Worm (Caenorhabditis elegans) whole organism, late embryonic: ENCODE results near the gene abhd-14.

Experiments used
- C38D4.7 ChIP-seq: fragments of 200-800 bp; sonication (Bioruptor generic); optimal IDR thresholded peaks from 2 replicates; lab custom pipeline; 2018; ENCODE audit warnings: mild to moderate bottlenecking, missing genetic modification characterization, moderate library complexity, missing compliant biosample characterization
- F13H6.1 ChIP-seq: sonication (generic microtip); optimal IDR thresholded peaks from 2 replicates; lab custom pipeline; 2016; ENCODE audit warnings: missing genetic modification characterization, missing compliant biosample characterization
- K02D7.2 ChIP-seq: sonication (generic microtip); optimal IDR thresholded peaks from 2 replicates; lab custom pipeline; 2017; ENCODE audit warnings: mild to moderate bottlenecking, missing genetic modification characterization, missing compliant biosample characterization
- K09A11.1 ChIP-seq: sonication (generic microtip); optimal IDR thresholded peaks from 2 replicates; lab custom pipeline; 2017; ENCODE audit warnings: antibody characterized with exemption, mild to moderate bottlenecking, missing genetic modification characterization, missing compliant biosample characterization; ENCODE audit not compliant: insufficient read depth
- ama-1 ChIP-seq: fragments of 150-350 bp; optimal IDR thresholded peaks from 2 replicates; lab custom pipeline; 2014
- ceh-14 ChIP-seq: sonication (generic microtip); optimal IDR thresholded peaks from 2 replicates; lab custom pipeline; 2016; ENCODE audit warnings: missing genotype, missing genetic modification characterization, missing compliant biosample characterization
- hlh-13 ChIP-seq: fragments of 200-800 bp; sonication (Bioruptor generic); optimal IDR thresholded peaks from 2 replicates; lab custom pipeline; 2018; ENCODE audit warnings: mild to moderate bottlenecking, missing genetic modification characterization, missing compliant biosample characterization
- lin-11 ChIP-seq: fragments of 200-800 bp; sonication (Bioruptor generic); optimal IDR thresholded peaks from 2 replicates; lab custom pipeline; 2018; ENCODE audit warnings: mild to moderate bottlenecking, missing genetic modification characterization, missing compliant biosample characterization
- madf-2 ChIP-seq: sonication (generic microtip); optimal IDR thresholded peaks from 2 replicates; lab custom pipeline; 2017; ENCODE audit warnings: missing genetic modification characterization, missing compliant biosample characterization
- nfya-1 ChIP-seq: sonication (generic microtip); optimal IDR thresholded peaks from 2 replicates; lab custom pipeline; 2017; ENCODE audit warnings: missing genetic modification characterization, mild to moderate bottlenecking, missing compliant biosample characterization, antibody characterized with exemption, moderate library complexity
- nhr-11 ChIP-seq: fragments of 150-350 bp; optimal IDR thresholded peaks from 2 replicates; lab custom pipeline; 2014; ENCODE audit warnings: missing biosample characterization, missing genetic modification characterization
- pag-3 ChIP-seq: sonication (generic microtip); optimal IDR thresholded peaks from 2 replicates; lab custom pipeline; 2016; ENCODE audit warnings: missing compliant biosample characterization, missing genetic modification characterization, borderline replicate concordance
- syd-9 ChIP-seq: sonication (generic microtip); optimal IDR thresholded peaks from 2 replicates; lab custom pipeline; 2016; ENCODE audit warnings: mild to moderate bottlenecking, missing genetic modification characterization, moderate library complexity, missing compliant biosample characterization

DNA sequence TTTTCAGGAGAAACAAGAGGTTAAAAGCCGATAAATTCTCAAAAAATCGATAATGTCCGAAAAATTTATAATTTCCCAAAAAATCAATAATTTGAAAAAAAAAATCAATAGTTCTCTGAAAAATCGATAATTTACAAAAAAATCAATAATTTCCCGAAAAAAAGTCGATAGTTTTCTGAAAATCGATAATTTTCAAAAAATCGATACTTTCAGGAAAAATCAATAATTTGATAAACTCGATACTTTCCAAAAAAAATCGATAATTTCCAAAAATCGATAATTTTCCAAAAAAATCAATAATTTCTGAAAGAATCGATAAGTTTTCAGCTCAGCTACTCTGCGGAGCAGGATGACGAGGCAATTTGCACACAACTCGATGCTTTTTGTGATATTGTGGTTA is 30.2 kb downstream of the abhd-14 start:
- TF ChIP-seq lin-11 (tag; lab: Kevin White, UChicago) (no peak), K09A11.1 (tag; lab: Kevin White, UChicago) (no peak), madf-2 (no peak), F13H6.1 (tag; lab: Kevin White, UChicago) (no peak), syd-9 (tag; lab: Kevin White, UChicago) (no peak), ama-1 (no peak), C38D4.7 (GFP tag; lab: Kevin White, UChicago) (no peak), K02D7.2 (tag; lab: Kevin White, UChicago) (no peak), nfya-1 (tag; lab: Kevin White, UChicago) (no peak), pag-3 (no peak), ceh-14 (tag; lab: Kevin White, UChicago) (no peak), hlh-13 (GFP tag; lab: Kevin White, UChicago) (no peak), nhr-11 (tag; lab: Kevin White, UChicago) (no peak)
